Worm (Caenorhabditis elegans) whole organism, late embryonic: Measurements from ENCODE around the gene sdz-5.

Experiments
- C38D4.7 ChIP-seq: fragments of 200-800 bp; sonication (Bioruptor generic); optimal IDR thresholded peaks from 2 replicates; lab custom pipeline; 2018; ENCODE audit warnings: mild to moderate bottlenecking, missing genetic modification characterization, moderate library complexity, missing compliant biosample characterization
- K02D7.2 ChIP-seq: sonication (generic microtip); optimal IDR thresholded peaks from 2 replicates; lab custom pipeline; 2017; ENCODE audit warnings: mild to moderate bottlenecking, missing genetic modification characterization, missing compliant biosample characterization
- T23F11.4 ChIP-seq: fragments of 200-800 bp; sonication (Bioruptor generic); optimal IDR thresholded peaks from 2 replicates; lab custom pipeline; 2018; ENCODE audit warnings: mild to moderate bottlenecking, missing genetic modification characterization, missing compliant biosample characterization
- ceh-18 ChIP-seq: sonication (generic microtip); optimal IDR thresholded peaks from 2 replicates; lab custom pipeline; 2016; ENCODE audit warnings: missing genetic modification characterization, missing compliant biosample characterization
- ceh-19 ChIP-seq: fragments of 200-800 bp; sonication (Bioruptor generic); optimal IDR thresholded peaks from 2 replicates; lab custom pipeline; 2018; ENCODE audit warnings: mild to moderate bottlenecking, missing genetic modification characterization, missing compliant biosample characterization
- ceh-2 ChIP-seq: sonication (generic microtip); optimal IDR thresholded peaks from 2 replicates; lab custom pipeline; 2016; ENCODE audit warnings: missing genotype, missing genetic modification characterization, missing compliant biosample characterization
- ceh-22 ChIP-seq: sonication (generic microtip); optimal IDR thresholded peaks from 2 replicates; lab custom pipeline; 2017; ENCODE audit warnings: missing biosample characterization, missing genetic modification characterization
- ceh-30 ChIP-seq: fragments of 150-350 bp; optimal IDR thresholded peaks from 2 replicates; lab custom pipeline; 2014; ENCODE audit warnings: missing biosample characterization, missing genetic modification characterization
- ceh-48 ChIP-seq: sonication (generic microtip); optimal IDR thresholded peaks from 2 replicates; lab custom pipeline; 2016; ENCODE audit warnings: missing genetic modification characterization, inconsistent platforms, missing compliant biosample characterization
- ceh-9 ChIP-seq: sonication (generic microtip); optimal IDR thresholded peaks from 2 replicates; lab custom pipeline; 2016; ENCODE audit warnings: mild to moderate bottlenecking, missing genetic modification characterization, inconsistent platforms, missing compliant biosample characterization
- che-1 ChIP-seq: sonication (generic microtip); optimal IDR thresholded peaks from 2 replicates; lab custom pipeline; 2016; ENCODE audit warnings: mild to moderate bottlenecking, missing genetic modification characterization, missing compliant biosample characterization
- dve-1 ChIP-seq: sonication (generic microtip); optimal IDR thresholded peaks from 2 replicates; lab custom pipeline; 2017; ENCODE audit warnings: antibody characterized with exemption, mild to moderate bottlenecking, missing genetic modification characterization, missing compliant biosample characterization
- elt-2 ChIP-seq: sonication (generic microtip); optimal IDR thresholded peaks from 2 replicates; lab custom pipeline; 2016; ENCODE audit warnings: missing genetic modification reagents, missing genetic modification characterization, missing compliant biosample characterization
- elt-4 ChIP-seq: sonication (generic microtip); optimal IDR thresholded peaks from 2 replicates; lab custom pipeline; 2016; ENCODE audit warnings: missing genetic modification characterization, missing compliant biosample characterization
- ets-4 ChIP-seq: sonication (generic microtip); optimal IDR thresholded peaks from 2 replicates; lab custom pipeline; 2016; ENCODE audit warnings: missing genetic modification characterization, missing compliant biosample characterization
- gmeb-2 ChIP-seq: sonication (generic microtip); optimal IDR thresholded peaks from 2 replicates; lab custom pipeline; 2016; ENCODE audit warnings: missing genetic modification characterization, inconsistent platforms, missing compliant biosample characterization
- hlh-13 ChIP-seq: fragments of 200-800 bp; sonication (Bioruptor generic); optimal IDR thresholded peaks from 2 replicates; lab custom pipeline; 2018; ENCODE audit warnings: mild to moderate bottlenecking, missing genetic modification characterization, missing compliant biosample characterization
- hlh-15 ChIP-seq: sonication (generic microtip); optimal IDR thresholded peaks from 2 replicates; lab custom pipeline; 2016; ENCODE audit warnings: missing genetic modification characterization, missing compliant biosample characterization
- hlh-8 ChIP-seq: sonication (generic microtip); optimal IDR thresholded peaks from 2 replicates; lab custom pipeline; 2016; ENCODE audit warnings: missing genotype, missing genetic modification characterization, missing compliant biosample characterization
- lim-6 ChIP-seq: sonication (generic microtip); optimal IDR thresholded peaks from 2 replicates; lab custom pipeline; 2016; ENCODE audit warnings: missing genetic modification characterization, missing compliant biosample characterization
- lin-11 ChIP-seq: fragments of 200-800 bp; sonication (Bioruptor generic); optimal IDR thresholded peaks from 2 replicates; lab custom pipeline; 2018; ENCODE audit warnings: mild to moderate bottlenecking, missing genetic modification characterization, missing compliant biosample characterization
- madf-2 ChIP-seq: sonication (generic microtip); optimal IDR thresholded peaks from 2 replicates; lab custom pipeline; 2017; ENCODE audit warnings: missing genetic modification characterization, missing compliant biosample characterization
- mec-3 ChIP-seq: sonication (generic microtip); optimal IDR thresholded peaks from 2 replicates; lab custom pipeline; 2016; ENCODE audit warnings: borderline replicate concordance, missing genetic modification characterization, missing compliant biosample characterization
- nhr-232 ChIP-seq: sonication (generic microtip); optimal IDR thresholded peaks from 2 replicates; lab custom pipeline; 2016; ENCODE audit warnings: missing genetic modification characterization, missing compliant biosample characterization
- odd-2 ChIP-seq: sonication (generic microtip); optimal IDR thresholded peaks from 2 replicates; lab custom pipeline; 2017; ENCODE audit warnings: antibody characterized with exemption, mild to moderate bottlenecking, missing genetic modification characterization, missing compliant biosample characterization
- pat-9 ChIP-seq: fragments of 200-800 bp; sonication (Bioruptor generic); optimal IDR thresholded peaks from 2 replicates; lab custom pipeline; 2018; ENCODE audit warnings: mild to moderate bottlenecking, missing genetic modification characterization, moderate library complexity, missing compliant biosample characterization
- pha-4 ChIP-seq: fragments of 150-350 bp; optimal IDR thresholded peaks from 2 replicates; lab custom pipeline; 2018; ENCODE audit warnings: missing biosample characterization, missing genetic modification reagents, missing genetic modification characterization
- pros-1 ChIP-seq: fragments of 150-350 bp; optimal IDR thresholded peaks from 2 replicates; lab custom pipeline; 2014; ENCODE audit warnings: missing biosample characterization, missing genetic modification reagents, missing genetic modification characterization
- syd-9 ChIP-seq: sonication (generic microtip); optimal IDR thresholded peaks from 2 replicates; lab custom pipeline; 2016; ENCODE audit warnings: mild to moderate bottlenecking, missing genetic modification characterization, moderate library complexity, missing compliant biosample characterization
- tbx-2 ChIP-seq: sonication (generic microtip); optimal IDR thresholded peaks from 2 replicates; lab custom pipeline; 2016; ENCODE audit warnings: missing genetic modification characterization, missing compliant biosample characterization
- unc-3 ChIP-seq, 2 experiments: fragments of 200-800 bp in 1 of 2; sonication (Bioruptor generic) in 1 of 2; sonication (generic microtip) in 1 of 2; conservative IDR thresholded peaks in 1 of 2; optimal IDR thresholded peaks in 1 of 2; 2 replicates each; pipeline versions ENCODE4 v1.3.6 to Lab custom; 2016 to 2022; ENCODE audit warnings: missing compliant biosample characterization in 2 of 2, missing genetic modification characterization in 2 of 2, missing genetic modification reagents in 1 of 2
- unc-42 ChIP-seq: sonication (generic microtip); optimal IDR thresholded peaks from 2 replicates; lab custom pipeline; 2016; ENCODE audit warnings: missing genotype, missing genetic modification characterization, missing compliant biosample characterization
- ztf-16 ChIP-seq: sonication (generic microtip); optimal IDR thresholded peaks from 2 replicates; lab custom pipeline; 2017; ENCODE audit warnings: missing genetic modification characterization, missing compliant biosample characterization

The sdz-5 gene

ce11 chrII:3044023-3044422 lies 35.5 kb downstream of the sdz-5 start, which contains the start of gene sri-29:
Gene sri-29 (plus strand): TSS chrII:3044323.
- no peak for TF ChIP-seq K02D7.2

ce11 chrII:3045422-3045821 lies 36.9 kb downstream of the sdz-5 start:
- TF ChIP-seq pha-4 (tag; lab: Kevin White, UChicago) = no peak
- TF ChIP-seq elt-4 (tag; lab: Kevin White, UChicago) = peak; percentile 29

- TF ChIP-seq pha-4 (tag; lab: Kevin White, UChicago) (no peak), dve-1 (no peak), syd-9 (no peak), C38D4.7 (GFP tag; lab: Kevin White, UChicago) (no peak), pat-9 (no peak), gmeb-2 (tag; lab: Kevin White, UChicago) (no peak), ceh-2 (tag; lab: Kevin White, UChicago) (no peak)
- TF ChIP-seq, all 69 proteins: peak for 0
Observed at ce11 chrII:3045875-3046274, 37.4 kb downstream of the sdz-5 start, which contains the start of gene sri-30. Gene sri-30 (plus strand): TSS chrII:3046175.

DNA sequence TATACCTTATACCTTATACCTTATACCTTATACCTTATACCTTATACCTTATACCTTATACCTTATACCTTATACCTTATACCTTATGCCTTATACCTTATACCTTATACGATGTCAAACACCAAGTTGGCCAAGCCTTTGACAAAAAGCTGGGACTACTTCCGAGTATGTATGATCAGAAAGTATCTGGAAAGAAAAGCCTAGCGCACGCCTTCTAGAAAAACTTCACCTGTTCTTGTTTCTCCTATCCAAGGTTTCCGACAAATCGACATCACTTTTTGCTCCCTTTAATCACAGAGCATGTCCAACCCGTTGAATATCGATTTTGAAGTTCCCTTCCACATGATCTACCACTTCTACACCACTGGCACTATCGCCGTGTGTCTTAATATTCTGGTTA lies 39.9 kb downstream of the sdz-5 start, which contains the start of gene sri-28:
sri-28 (plus strand) TSS at position 301 of the 400 bp plus-strand sequence.
- no peak for TF ChIP-seq unc-3 (GFP tag; conservative IDR thresholded peaks at IDR 0.05; lab: Robert Waterston, UW)
- TF ChIP-seq unc-3 (tag; optimal IDR thresholded peaks at IDR 0.05; lab: Kevin White, UChicago) = no peak
- TF ChIP-seq ceh-30 = no peak
- TF ChIP-seq lim-6 (tag; lab: Kevin White, UChicago) = no peak
- no peak for TF ChIP-seq dve-1

- TF ChIP-seq che-1 (no peak), dve-1 (peak; percentile 62)
Observed at ce11 chrII:3048989-3049388, 40.5 kb downstream of the sdz-5 start.

DNA sequence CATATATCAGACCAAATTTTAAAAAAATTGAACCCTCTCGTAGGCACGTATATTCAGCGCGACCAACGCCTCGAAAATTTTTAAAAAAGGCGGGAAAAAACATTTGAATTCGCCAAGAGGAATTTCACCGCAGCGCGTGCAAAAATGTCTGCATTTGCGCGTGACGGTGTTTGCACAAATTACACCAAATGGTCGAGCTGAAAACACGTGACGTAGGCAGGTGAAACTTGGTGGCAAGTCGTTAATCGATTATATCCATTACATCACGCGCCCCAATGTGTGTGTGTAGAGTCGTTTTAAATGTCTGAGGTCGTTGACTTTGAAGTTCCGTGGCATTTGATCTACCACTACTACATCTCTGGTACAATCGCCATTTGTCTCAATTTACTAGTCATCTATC lies 42.2 kb downstream of the sdz-5 start, which contains the start of gene sri-31:
sri-31 (plus strand) TSS at position 301 of the 400 bp plus-strand sequence.
- no peak for TF ChIP-seq odd-2
- no peak for TF ChIP-seq nhr-232
- TF ChIP-seq pros-1 (tag; lab: Kevin White, UChicago) = no peak
- TF ChIP-seq unc-42 (tag; lab: Kevin White, UChicago) = no peak

- TF ChIP-seq madf-2 (tag; lab: Kevin White, UChicago) = no peak
- TF ChIP-seq dve-1 = no peak
- no peak for TF ChIP-seq T23F11.4
- no peak for TF ChIP-seq hlh-15 (tag; lab: Kevin White, UChicago)
- no peak for TF ChIP-seq ceh-18 (tag; lab: Kevin White, UChicago)
- no peak for TF ChIP-seq ceh-19
- TF ChIP-seq ceh-22 (tag; lab: Kevin White, UChicago) = no peak
Observed at ce11 chrII:3051332-3051731, 42.8 kb downstream of the sdz-5 start.

- no peak for TF ChIP-seq hlh-13 (GFP tag; lab: Kevin White, UChicago)
- TF ChIP-seq lim-6 (tag; lab: Kevin White, UChicago) = no peak
- TF ChIP-seq elt-2 = no peak
- TF ChIP-seq hlh-8 (tag; lab: Kevin White, UChicago) = no peak
- no peak for TF ChIP-seq T23F11.4
- no peak for TF ChIP-seq mec-3 (tag; lab: Kevin White, UChicago)
- TF ChIP-seq hlh-15 (tag; lab: Kevin White, UChicago) = no peak
- TF ChIP-seq ceh-30 = no peak
- TF ChIP-seq ceh-48 (tag; lab: Kevin White, UChicago) = no peak
- TF ChIP-seq tbx-2 (tag; lab: Kevin White, UChicago) = no peak
- TF ChIP-seq K02D7.2 = no peak
- no peak for TF ChIP-seq ets-4 (tag; lab: Kevin White, UChicago)
- TF ChIP-seq ceh-9 (tag; lab: Kevin White, UChicago) = no peak
- TF ChIP-seq elt-4 (tag; lab: Kevin White, UChicago) = no peak
- TF ChIP-seq ztf-16 (tag; lab: Kevin White, UChicago) = no peak
- TF ChIP-seq lin-11 (tag; lab: Kevin White, UChicago) = no peak
- no peak for TF ChIP-seq unc-42 (tag; lab: Kevin White, UChicago)
- no peak for TF ChIP-seq madf-2 (tag; lab: Kevin White, UChicago)
Observed at ce11 chrII:3052843-3053242, 44.3 kb downstream of the sdz-5 start.
